Fruit fly (Drosophila melanogaster) whole organism, embryonic: Measurements from ENCODE around the gene rempA.
A peak's percentile ranks its signal among the peaks of the same experiment; 100 is the strongest.

Source experiments
- BEAF-32 ChIP-seq: fragments of 200-800 bp; sonication (Bioruptor generic); optimal IDR thresholded peaks from 3 replicates; lab custom pipeline; 2017; ENCODE audit warnings: missing biosample characterization, missing genetic modification characterization, mild to moderate bottlenecking, moderate library complexity, missing genetic modification reagents
- Bteb2 ChIP-seq: fragments of 200-800 bp; sonication (Bioruptor generic); optimal IDR thresholded peaks from 2 replicates; lab custom pipeline; 2016; ENCODE audit warnings: missing biosample characterization, missing genetic modification characterization
- C15 ChIP-seq: fragments of 200-800 bp; sonication (Bioruptor generic); IDR thresholded peaks from 3 replicates; pipeline ENCODE4 v1.3.6; 2022; ENCODE audit warnings: missing biosample characterization, missing genetic modification characterization
- CG10321 ChIP-seq: fragments of 200-800 bp; sonication (Bioruptor generic); IDR thresholded peaks from 2 replicates; pipeline ENCODE4 v1.3.6; 2022; ENCODE audit warnings: missing biosample characterization, missing genetic modification characterization
- CG10979 ChIP-seq: fragments of 200-800 bp; sonication (Bioruptor generic); optimal IDR thresholded peaks from 2 replicates; lab custom pipeline; 2018; ENCODE audit warnings: missing biosample characterization, mild to moderate bottlenecking, missing genetic modification characterization, moderate library complexity
- CG11247 ChIP-seq: fragments of 200-800 bp; sonication (Bioruptor generic); IDR thresholded peaks from 2 replicates; pipeline ENCODE4 v1.3.6; 2022; ENCODE audit warnings: missing biosample characterization, missing genetic modification characterization
- CG11456 ChIP-seq: fragments of 200-800 bp; sonication (Bioruptor generic); IDR thresholded peaks from 3 replicates; pipeline ENCODE4 v1.3.6; 2022; ENCODE audit warnings: missing biosample characterization, missing genetic modification characterization
- CG11723 ChIP-seq: fragments of 200-800 bp; sonication (Bioruptor generic); optimal IDR thresholded peaks from 2 replicates; lab custom pipeline; 2017; ENCODE audit warnings: missing biosample characterization, mild to moderate bottlenecking, missing genetic modification characterization
- CG13894 ChIP-seq: fragments of 200-800 bp; sonication (Bioruptor generic); optimal IDR thresholded peaks from 3 replicates; lab custom pipeline; 2018; ENCODE audit warnings: missing biosample characterization, mild to moderate bottlenecking, missing genetic modification characterization, moderate library complexity
- CG15696 ChIP-seq: fragments of 200-800 bp; sonication (Bioruptor generic); optimal IDR thresholded peaks from 2 replicates; lab custom pipeline; 2019; ENCODE audit warnings: missing biosample characterization, mild to moderate bottlenecking, missing genetic modification characterization, moderate library complexity
- CG30020 ChIP-seq: fragments of 200-800 bp; optimal IDR thresholded peaks from 2 replicates; lab custom pipeline; 2019; ENCODE audit warnings: missing biosample characterization, mild to moderate bottlenecking, missing genetic modification characterization, moderate library complexity
- CG30403 ChIP-seq: fragments of 200-800 bp; sonication (Bioruptor generic); optimal IDR thresholded peaks from 3 replicates; lab custom pipeline; 2016; ENCODE audit warnings: missing biosample characterization, missing genetic modification characterization
- CG32767 ChIP-seq: fragments of 200-800 bp; sonication (Bioruptor generic); IDR thresholded peaks from 2 replicates; pipeline ENCODE4 v1.3.6; 2022; ENCODE audit warnings: missing biosample characterization, missing genetic modification characterization
- CG3281 ChIP-seq: fragments of 200-800 bp; sonication (Bioruptor generic); optimal IDR thresholded peaks from 3 replicates; lab custom pipeline; 2017; ENCODE audit warnings: missing biosample characterization, mild to moderate bottlenecking, missing genetic modification characterization
- CG4360 ChIP-seq: fragments of 200-800 bp; sonication (Bioruptor generic); IDR thresholded peaks from 2 replicates; pipeline ENCODE4 v1.3.6; 2022; ENCODE audit warnings: missing biosample characterization, missing genetic modification characterization
- CG4617 ChIP-seq: fragments of 200-800 bp; sonication (Bioruptor generic); optimal IDR thresholded peaks from 3 replicates; lab custom pipeline; 2016; ENCODE audit warnings: missing biosample characterization, missing genetic modification characterization, borderline replicate concordance
- CG5953 ChIP-seq: fragments of 200-800 bp; sonication (Bioruptor generic); IDR thresholded peaks from 2 replicates; pipeline ENCODE4 v1.3.6; 2022; ENCODE audit warnings: missing biosample characterization, missing genetic modification characterization
- CG6813 ChIP-seq: fragments of 200-800 bp; sonication (Bioruptor generic); optimal IDR thresholded peaks from 2 replicates; lab custom pipeline; 2017; ENCODE audit warnings: missing biosample characterization, missing genetic modification characterization, mild to moderate bottlenecking, moderate library complexity, missing genetic modification reagents
- CG7963 ChIP-seq: fragments of 200-800 bp; sonication (Bioruptor generic); IDR thresholded peaks from 3 replicates; pipeline ENCODE4 v1.3.6; 2022; ENCODE audit warnings: missing biosample characterization, missing genetic modification characterization; ENCODE audit not compliant: partially characterized antibody
- CG8924 ChIP-seq: fragments of 200-800 bp; optimal IDR thresholded peaks from 3 replicates; lab custom pipeline; 2019; ENCODE audit warnings: missing biosample characterization, mild to moderate bottlenecking, missing genetic modification characterization, moderate library complexity
- CG9437 ChIP-seq: fragments of 200-800 bp; sonication (Bioruptor generic); optimal IDR thresholded peaks from 2 replicates; lab custom pipeline; 2018; ENCODE audit warnings: missing biosample characterization, mild to moderate bottlenecking, missing genetic modification characterization
- CG9817 ChIP-seq: fragments of 200-800 bp; sonication (Bioruptor generic); optimal IDR thresholded peaks from 2 replicates; lab custom pipeline; 2018; ENCODE audit warnings: missing biosample characterization, mild to moderate bottlenecking, missing genetic modification characterization, moderate library complexity
- CTCF ChIP-seq: fragments of 200-800 bp; sonication (Bioruptor generic); optimal IDR thresholded peaks from 2 replicates; lab custom pipeline; 2017; ENCODE audit warnings: missing biosample characterization, mild to moderate bottlenecking, missing genetic modification characterization, moderate library complexity
- Dip3 ChIP-seq: fragments of 200-800 bp; sonication (Bioruptor generic); optimal IDR thresholded peaks from 3 replicates; lab custom pipeline; 2016; ENCODE audit warnings: missing biosample characterization, missing genetic modification characterization
- Dll ChIP-seq: fragments of 200-800 bp; sonication (Bioruptor generic); IDR thresholded peaks from 4 replicates; pipeline ENCODE4 v1.3.6; 2022; ENCODE audit warnings: missing biosample characterization, missing genetic modification characterization; ENCODE audit not compliant: partially characterized antibody
- Doc2 ChIP-seq: fragments of 200-800 bp; sonication (Bioruptor generic); IDR thresholded peaks from 2 replicates; pipeline ENCODE4 v1.3.6; 2022; ENCODE audit warnings: missing biosample characterization, missing genetic modification characterization
- E2f1 ChIP-seq: fragments of 200-800 bp; sonication (Bioruptor generic); IDR thresholded peaks from 2 replicates; pipeline ENCODE4 v1.3.6; 2022; ENCODE audit warnings: missing biosample characterization, missing genetic modification characterization
- Ets65A ChIP-seq: fragments of 200-800 bp; sonication (Bioruptor generic); peaks from one replicate; lab custom pipeline; 2016; ENCODE audit warnings: missing biosample characterization, missing genetic modification characterization
- Hmr ChIP-seq: fragments of 200-800 bp; sonication (Bioruptor generic); optimal IDR thresholded peaks from 3 replicates; lab custom pipeline; 2017; ENCODE audit warnings: mild to moderate bottlenecking, missing biosample characterization, missing genetic modification reagents, missing genetic modification characterization
- Hsf ChIP-seq: fragments of 200-800 bp; sonication (Bioruptor generic); optimal IDR thresholded peaks from 3 replicates; lab custom pipeline; 2016; ENCODE audit warnings: missing biosample characterization, missing genetic modification characterization
- Neu2 ChIP-seq: fragments of 200-800 bp; sonication (Bioruptor generic); optimal IDR thresholded peaks from 3 replicates; lab custom pipeline; 2016; ENCODE audit warnings: missing biosample characterization, missing genetic modification characterization, borderline replicate concordance
- Nf-YC ChIP-seq: fragments of 200-800 bp; optimal IDR thresholded peaks from 3 replicates; lab custom pipeline; 2019; ENCODE audit warnings: missing biosample characterization, mild to moderate bottlenecking, missing genetic modification characterization, moderate library complexity
- Sry-β ChIP-seq: fragments of 200-800 bp; sonication (Bioruptor generic); optimal IDR thresholded peaks from 2 replicates; lab custom pipeline; 2018; ENCODE audit warnings: missing biosample characterization, mild to moderate bottlenecking, missing genetic modification characterization, moderate library complexity
- Taf1 ChIP-seq: fragments of 200-800 bp; sonication (Bioruptor generic); IDR thresholded peaks from 2 replicates; pipeline ENCODE4 v1.3.6; 2022; ENCODE audit warnings: missing biosample characterization, missing genetic modification characterization
- ash1 ChIP-seq: fragments of 200-800 bp; sonication (Bioruptor generic); optimal IDR thresholded peaks from 2 replicates; lab custom pipeline; 2018; ENCODE audit warnings: missing biosample characterization, mild to moderate bottlenecking, missing genetic modification characterization
- bab2 ChIP-seq: fragments of 200-800 bp; sonication (Bioruptor generic); optimal IDR thresholded peaks from 2 replicates; lab custom pipeline; 2016; ENCODE audit warnings: missing biosample characterization, missing genetic modification characterization
- cad ChIP-seq: fragments of >200 bp; optimal IDR thresholded peaks from 2 replicates; lab custom pipeline; 2017; ENCODE audit warnings: missing biosample characterization, missing genetic modification characterization
- ci ChIP-seq: fragments of 200-800 bp; sonication (Bioruptor generic); IDR thresholded peaks from 3 replicates; pipeline ENCODE4 v1.3.6; 2022; ENCODE audit warnings: missing biosample characterization, missing genetic modification characterization
- dimm ChIP-seq: fragments of 200-800 bp; sonication (Bioruptor generic); IDR thresholded peaks from 2 replicates; pipeline ENCODE4 v1.3.6; 2022; ENCODE audit warnings: missing biosample characterization, missing genetic modification characterization
- fd64A ChIP-seq: fragments of 200-800 bp; sonication (Bioruptor generic); optimal IDR thresholded peaks from 3 replicates; lab custom pipeline; 2018; ENCODE audit warnings: missing biosample characterization, mild to moderate bottlenecking, missing genetic modification characterization
- grn ChIP-seq: fragments of 200-800 bp; sonication (Bioruptor generic); optimal IDR thresholded peaks from 3 replicates; lab custom pipeline; 2017; ENCODE audit warnings: missing biosample characterization, missing genetic modification characterization
- h ChIP-seq: fragments of >200 bp; optimal IDR thresholded peaks from 2 replicates; lab custom pipeline; 2017
- p53 ChIP-seq: fragments of 200-800 bp; sonication (Bioruptor generic); optimal IDR thresholded peaks from 2 replicates; lab custom pipeline; 2016; ENCODE audit warnings: missing biosample characterization, missing genetic modification characterization
- pan ChIP-seq, 4 experiments: fragments of >200 bp in 3 of 4; fragments of 200-800 bp in 1 of 4; sonication (Bioruptor generic) in 1 of 4; optimal IDR thresholded peaks in 3 of 4; IDR thresholded peaks in 1 of 4; 2 replicates each; pipeline versions ENCODE4 v1.3.6 to Lab custom; 2017 to 2022; ENCODE audit warnings: missing biosample characterization in 2 of 4, missing genetic modification characterization in 2 of 4, mixed read lengths in 1 of 4
- pita ChIP-seq: fragments of 200-800 bp; sonication (Bioruptor generic); optimal IDR thresholded peaks from 2 replicates; lab custom pipeline; 2017; ENCODE audit warnings: missing biosample characterization, mild to moderate bottlenecking, missing genetic modification characterization
- sens ChIP-seq: fragments of 200-800 bp; sonication (Bioruptor generic); peaks from one replicate; lab custom pipeline; 2016; ENCODE audit warnings: missing biosample characterization, missing genetic modification characterization
- tna ChIP-seq: fragments of 200-800 bp; sonication (Bioruptor generic); IDR thresholded peaks from 2 replicates; pipeline ENCODE4 v1.3.6; 2022; ENCODE audit warnings: missing biosample characterization, missing genetic modification characterization; ENCODE audit not compliant: partially characterized antibody
- wek ChIP-seq: fragments of 200-800 bp; sonication (Bioruptor generic); optimal IDR thresholded peaks from 3 replicates; lab custom pipeline; 2018; ENCODE audit warnings: missing biosample characterization, mild to moderate bottlenecking, missing genetic modification characterization, moderate library complexity
- zen2 ChIP-seq: fragments of 200-800 bp; sonication (Bioruptor generic); IDR thresholded peaks from 3 replicates; pipeline ENCODE4 v1.3.6; 2022; ENCODE audit warnings: missing biosample characterization, missing genetic modification characterization; ENCODE audit not compliant: partially characterized antibody

rempA gene

dm6 chr2L:577186-577585, 17.1 kb upstream of the rempA start, which contains the start of gene Pph13:
TSS of gene Pph13 (plus strand) at chr2L:577486.
- TF ChIP-seq Sry-β (GFP tag; lab: Kevin White, UChicago) (no peak), Bteb2 (no peak), Hsf (GFP tag; lab: Kevin White, UChicago) (no peak), CG32767 (GFP tag; lab: Robert Waterston, UW) (no peak), CG8924 (tag; lab: Kevin White, UChicago) (no peak), CG7963 (no peak), CG9817 (tag; lab: Kevin White, UChicago) (no peak), grn (GFP tag; lab: Kevin White, UChicago) (no peak), dimm (GFP tag; lab: Robert Waterston, UW) (no peak), wek (GFP tag; lab: Kevin White, UChicago) (no peak), CG13894 (no peak), CG4360 (GFP tag; lab: Robert Waterston, UW) (no peak), h (no peak), CG9437 (GFP tag; lab: Kevin White, UChicago) (no peak), p53 (GFP tag; lab: Kevin White, UChicago) (no peak), CG11456 (no peak), ash1 (GFP tag; lab: Kevin White, UChicago) (no peak), CG11247 (GFP tag; lab: Robert Waterston, UW) (no peak), CG10979 (tag; lab: Kevin White, UChicago) (no peak), bab2 (GFP tag; lab: Kevin White, UChicago) (no peak)

DNA sequence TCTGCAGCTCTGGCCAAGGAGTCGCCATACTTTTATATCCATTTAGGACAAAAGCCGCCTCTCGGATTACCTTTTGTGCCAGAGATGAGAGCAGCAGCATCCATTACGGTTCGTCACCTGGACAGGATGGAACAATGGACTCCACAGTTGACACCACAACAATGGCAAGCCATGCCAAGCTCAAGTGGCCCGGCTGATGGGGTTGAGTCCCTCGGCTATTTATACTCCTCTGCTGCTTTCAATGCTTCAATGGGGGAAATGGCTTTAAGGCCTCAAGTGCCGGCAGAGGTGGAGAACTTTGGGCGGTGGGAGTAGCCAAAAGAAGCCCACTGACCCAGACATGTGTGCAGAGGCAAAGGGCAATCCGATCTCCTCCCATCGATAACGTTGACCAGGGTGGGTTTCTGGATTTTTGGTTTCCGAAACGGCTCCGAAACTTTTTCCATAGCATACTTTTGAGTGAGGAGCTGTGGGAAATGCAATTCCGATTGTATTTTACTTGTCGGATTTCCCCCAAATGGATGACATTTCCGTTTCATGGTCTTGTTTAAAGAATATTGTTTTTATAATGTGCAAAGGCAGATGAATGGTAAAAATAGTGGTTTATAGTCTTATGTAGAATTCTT, 16.6 kb upstream of the rempA start, which contains the start of gene Ptth:
Gene Ptth (minus strand): TSS at position 338 of the 626 bp plus-strand sequence.
- TF ChIP-seq sens (GFP tag; lab: Kevin White, UChicago) (peak; percentile 33), CG6813 (GFP tag; lab: Kevin White, UChicago) (no peak), ci (0 out of 3 replicates have a peak, but pooled peaks have one; percentile 31), CG3281 (GFP tag; lab: Kevin White, UChicago) (no peak), CTCF (peak; percentile 70), Ets65A (GFP tag; lab: Kevin White, UChicago) (peak; percentile 93), pita (GFP tag; lab: Kevin White, UChicago) (peak; percentile 39)

DNA sequence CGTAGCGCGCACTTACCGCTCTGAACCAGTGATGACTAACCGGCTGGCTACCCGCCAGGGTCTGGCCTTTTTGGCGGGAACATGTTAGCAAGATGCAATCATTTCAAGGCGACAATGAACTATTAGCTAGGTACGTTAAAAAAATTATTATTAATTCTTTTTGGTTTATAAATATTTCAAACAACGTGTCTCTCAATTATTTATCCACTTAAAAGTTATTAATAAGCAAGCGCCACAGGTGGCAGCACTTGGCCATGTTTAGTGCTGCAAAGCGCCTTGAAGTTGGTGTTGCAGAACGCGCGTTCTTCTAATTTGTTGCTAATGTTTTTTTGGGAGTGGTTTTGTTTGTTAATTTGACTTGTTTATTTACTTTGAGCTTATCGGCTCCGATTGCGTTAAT, 14.1 kb upstream of the rempA start, which contains the start of the genes Ipk2 and cold:
Gene Ipk2 (minus strand): TSS at position 39 of the 400 bp plus-strand sequence.
Gene cold (plus strand): TSS at position 66 of the 400 bp plus-strand sequence.
- TF ChIP-seq zen2 (GFP tag; lab: Robert Waterston, UW) (no peak), cad (GFP tag; lab: Kevin White, UChicago) (no peak), CG15696 (tag; lab: Kevin White, UChicago) (peak; percentile 69), Hmr (peak; percentile 86), Doc2 (GFP tag; lab: Robert Waterston, UW) (no peak), C15 (GFP tag; lab: Robert Waterston, UW) (no peak), Nf-YC (tag; lab: Kevin White, UChicago) (peak; percentile 80), CG30403 (GFP tag; lab: Kevin White, UChicago) (peak; percentile 90), Dll (peak; percentile 56; the same call in 3 of the 4 replicates), CG11723 (GFP tag; lab: Kevin White, UChicago) (no peak), pan (optimal IDR thresholded peaks at IDR 0.05; lab: Kevin White, UChicago) (no peak), pan (GFP tag; optimal IDR thresholded peaks at IDR 0.05 in 1 of 2, IDR thresholded peaks at IDR 0.05 in 1 of 2) (no peak), Neu2 (GFP tag; lab: Kevin White, UChicago) (no peak), CG10321 (no peak), Taf1 (GFP tag; lab: Robert Waterston, UW) (peak; percentile 56; the same call in 1 of the 2 replicates), CG30020 (tag; lab: Kevin White, UChicago) (peak; percentile 62), fd64A (GFP tag; lab: Kevin White, UChicago) (no peak), E2f1 (GFP tag; lab: Robert Waterston, UW) (peak; percentile 75), CG4617 (GFP tag; lab: Kevin White, UChicago) (peak; percentile 96), tna (GFP tag; lab: Robert Waterston, UW) (no peak), CG5953 (no peak), Dip3 (GFP tag; lab: Kevin White, UChicago) (peak; percentile 84), BEAF-32 (peak; percentile 46)
